Worm (Caenorhabditis elegans) whole organism, young adult: ENCODE data around the gene nhr-66.
A peak's percentile ranks its signal among the peaks of the same experiment; 100 is the strongest.

ENCODE experiments used
- F22D6.2 ChIP-seq: sonication (generic microtip); optimal IDR thresholded peaks from 2 replicates; lab custom pipeline; 2016; ENCODE audit warnings: mild to moderate bottlenecking, missing genetic modification characterization, missing compliant biosample characterization
- F49E8.2 ChIP-seq: sonication (generic microtip); optimal IDR thresholded peaks from 3 replicates; lab custom pipeline; 2017; ENCODE audit warnings: missing genetic modification characterization, mild to moderate bottlenecking, missing compliant biosample characterization, antibody characterized with exemption, moderate library complexity; ENCODE audit not compliant: insufficient read depth
- F55B11.4 ChIP-seq: sonication (generic microtip); optimal IDR thresholded peaks from 2 replicates; lab custom pipeline; 2016; ENCODE audit warnings: missing compliant biosample characterization, missing genetic modification characterization, borderline replicate concordance; ENCODE audit not compliant: insufficient read depth
- K12H6.12 ChIP-seq: fragments of 200-800 bp; sonication (Bioruptor generic); optimal IDR thresholded peaks from 2 replicates; lab custom pipeline; 2018; ENCODE audit warnings: mild to moderate bottlenecking, missing genetic modification characterization, missing compliant biosample characterization
- Y53F4B.3 ChIP-seq: fragments of 200-800 bp; sonication (Bioruptor generic); IDR thresholded peaks from 2 replicates; pipeline ENCODE4 v1.3.6; 2022; ENCODE audit warnings: missing genetic modification reagents, missing genetic modification characterization, missing compliant biosample characterization
- Y56A3A.18 ChIP-seq: fragments of 200-800 bp; sonication (Bioruptor generic); IDR thresholded peaks from 2 replicates; pipeline ENCODE4 v1.3.6; 2022; ENCODE audit warnings: missing genetic modification reagents, missing genetic modification characterization, missing compliant biosample characterization
- akir-1 ChIP-seq: fragments of 200-800 bp; sonication (Bioruptor generic); optimal IDR thresholded peaks from 2 replicates; lab custom pipeline; 2018; ENCODE audit warnings: mild to moderate bottlenecking, missing genetic modification characterization, moderate library complexity, missing compliant biosample characterization
- ama-1 ChIP-seq, 3 experiments: fragments of 150-350 bp in 1 of 3; sonication (generic microtip) in 2 of 3; optimal IDR thresholded peaks; 2 replicates each; lab custom pipeline; 2014 to 2018; ENCODE audit warnings: missing biosample characterization in 2 of 3, missing genetic modification characterization in 2 of 3, missing genetic modification reagents in 2 of 3
- aptf-2 ChIP-seq: fragments of 200-800 bp; sonication (Bioruptor generic); conservative IDR thresholded peaks from 2 replicates; pipeline ENCODE4 v1.3.6; 2022; ENCODE audit warnings: missing genetic modification reagents, missing genetic modification characterization, missing compliant biosample characterization
- atf-7 ChIP-seq: sonication (generic microtip); optimal IDR thresholded peaks from 2 replicates; lab custom pipeline; 2017; ENCODE audit warnings: mild to moderate bottlenecking, missing genetic modification characterization, missing compliant biosample characterization
- athp-1 ChIP-seq: sonication (generic microtip); optimal IDR thresholded peaks from 2 replicates; lab custom pipeline; 2017; ENCODE audit warnings: mild to moderate bottlenecking, missing genetic modification characterization, missing compliant biosample characterization
- attf-3 ChIP-seq: fragments of 200-800 bp; sonication (Bioruptor generic); conservative IDR thresholded peaks from 2 replicates; pipeline ENCODE4 v1.3.6; 2022; ENCODE audit warnings: missing genetic modification reagents, missing genetic modification characterization, missing compliant biosample characterization
- cebp-1 ChIP-seq, 2 experiments: fragments of 200-800 bp in 1 of 2; sonication (Bioruptor generic) in 1 of 2; sonication (generic microtip) in 1 of 2; IDR thresholded peaks in 1 of 2; optimal IDR thresholded peaks in 1 of 2; 2 replicates each; pipeline versions ENCODE4 v1.3.6 to Lab custom; 2017 to 2022; ENCODE audit warnings: missing compliant biosample characterization in 2 of 2, missing genetic modification characterization in 2 of 2, mild to moderate bottlenecking in 1 of 2, missing genetic modification reagents in 1 of 2, moderate library complexity in 1 of 2
- ceh-100 ChIP-seq: fragments of 200-800 bp; sonication (Bioruptor generic); IDR thresholded peaks from 2 replicates; pipeline ENCODE4 v1.3.6; 2022; ENCODE audit warnings: missing genetic modification reagents, missing genetic modification characterization, missing compliant biosample characterization
- ceh-58 ChIP-seq: fragments of 200-800 bp; sonication (Bioruptor generic); IDR thresholded peaks from 2 replicates; pipeline ENCODE4 v1.3.6; 2022; ENCODE audit warnings: missing genetic modification characterization, missing compliant biosample characterization
- ceh-79 ChIP-seq: sonication (generic microtip); optimal IDR thresholded peaks from 2 replicates; lab custom pipeline; 2017; ENCODE audit warnings: mild to moderate bottlenecking, missing genetic modification characterization, missing compliant biosample characterization
- ceh-91 ChIP-seq: fragments of 200-800 bp; sonication (Bioruptor generic); IDR thresholded peaks from 2 replicates; pipeline ENCODE4 v1.3.6; 2022; ENCODE audit warnings: missing genetic modification reagents, missing genetic modification characterization, missing compliant biosample characterization
- dpff-1 ChIP-seq: sonication (generic microtip); optimal IDR thresholded peaks from 2 replicates; lab custom pipeline; 2017; ENCODE audit warnings: mild to moderate bottlenecking, missing genetic modification characterization, missing compliant biosample characterization
- hmg-20 ChIP-seq: fragments of 200-800 bp; sonication (Bioruptor generic); IDR thresholded peaks from 2 replicates; pipeline ENCODE4 v1.3.6; 2022; ENCODE audit warnings: missing genetic modification reagents, missing genetic modification characterization, missing compliant biosample characterization
- hrde-1 ChIP-seq: sonication (generic microtip); optimal IDR thresholded peaks from 2 replicates; lab custom pipeline; 2016; ENCODE audit warnings: missing genetic modification characterization, mild to moderate bottlenecking, missing compliant biosample characterization, moderate library complexity, missing genotype, missing genetic modification reagents, borderline replicate concordance
- hsf-1 ChIP-seq: fragments of 200-800 bp; sonication (Bioruptor generic); IDR thresholded peaks from 2 replicates; pipeline ENCODE4 v1.3.6; 2022; ENCODE audit warnings: missing genetic modification reagents, missing genetic modification characterization, missing compliant biosample characterization
- let-526 ChIP-seq: fragments of 200-800 bp; sonication (Bioruptor generic); IDR thresholded peaks from 2 replicates; pipeline ENCODE4 v1.3.6; 2022; ENCODE audit warnings: missing genetic modification reagents, missing genetic modification characterization, missing compliant biosample characterization
- lin-35 ChIP-seq, 3 experiments: fragments of 150-350 bp in 2 of 3; sonication (generic microtip) in 1 of 3; optimal IDR thresholded peaks; 2 replicates each; lab custom pipeline; 2014 to 2018; ENCODE audit warnings: missing biosample characterization in 3 of 3, missing genetic modification characterization in 3 of 3, missing genetic modification reagents in 3 of 3
- lin-54 ChIP-seq: fragments of 200-800 bp; sonication (Bioruptor generic); optimal IDR thresholded peaks from 2 replicates; lab custom pipeline; 2018; ENCODE audit warnings: mild to moderate bottlenecking, missing genetic modification characterization, missing compliant biosample characterization
- mxl-1 ChIP-seq: sonication (generic microtip); optimal IDR thresholded peaks from 2 replicates; lab custom pipeline; 2016; ENCODE audit warnings: missing genetic modification characterization, missing compliant biosample characterization
- nfyb-1 ChIP-seq: fragments of 200-800 bp; sonication (Bioruptor generic); IDR thresholded peaks from 2 replicates; pipeline ENCODE4 v1.3.6; 2022; ENCODE audit warnings: missing genetic modification reagents, missing genetic modification characterization, missing compliant biosample characterization
- nhr-179 ChIP-seq: sonication (generic microtip); optimal IDR thresholded peaks from 2 replicates; lab custom pipeline; 2016; ENCODE audit warnings: mild to moderate bottlenecking, missing genetic modification characterization, missing compliant biosample characterization
- nhr-80 ChIP-seq: sonication (generic microtip); optimal IDR thresholded peaks from 2 replicates; lab custom pipeline; 2016; ENCODE audit warnings: missing genetic modification characterization, missing compliant biosample characterization
- rcor-1 ChIP-seq: fragments of 200-800 bp; sonication (Bioruptor generic); IDR thresholded peaks from 2 replicates; pipeline ENCODE4 v1.3.6; 2022; ENCODE audit warnings: missing genetic modification reagents, missing genetic modification characterization, missing compliant biosample characterization
- rpc-1 ChIP-seq, 2 experiments: fragments of 150-350 bp in 1 of 2; sonication (generic microtip) in 1 of 2; optimal IDR thresholded peaks; 2 replicates each; lab custom pipeline; 2014 to 2018; ENCODE audit warnings: missing biosample characterization in 1 of 2, missing genetic modification characterization in 1 of 2, missing genetic modification reagents in 1 of 2, missing genotype in 1 of 2
- snpc-1.1 ChIP-seq: sonication (generic microtip); optimal IDR thresholded peaks from 2 replicates; lab custom pipeline; 2017; ENCODE audit warnings: missing genetic modification characterization, mild to moderate bottlenecking, missing compliant biosample characterization, antibody characterized with exemption, moderate library complexity, missing genotype, missing genetic modification reagents; ENCODE audit not compliant: insufficient read depth
- snpc-4 ChIP-seq, 5 experiments: fragments of 150-350 bp in 1 of 5; sonication (generic microtip) in 4 of 5; optimal IDR thresholded peaks; 2 replicates each; lab custom pipeline; 2014 to 2018; ENCODE audit warnings: missing genetic modification characterization in 5 of 5, missing biosample characterization in 3 of 5, antibody characterized with exemption in 2 of 5, mild to moderate bottlenecking in 2 of 5, missing compliant biosample characterization in 2 of 5, missing genotype in 2 of 5, moderate library complexity in 2 of 5, missing genetic modification reagents in 1 of 5
- tbx-9 ChIP-seq: sonication (generic microtip); optimal IDR thresholded peaks from 2 replicates; lab custom pipeline; 2016; ENCODE audit warnings: borderline replicate concordance, missing genetic modification characterization, inconsistent platforms, missing compliant biosample characterization
- tlf-1 ChIP-seq: fragments of 200-800 bp; sonication (Bioruptor generic); optimal IDR thresholded peaks from 2 replicates; lab custom pipeline; 2018; ENCODE audit warnings: mild to moderate bottlenecking, missing genetic modification characterization, missing compliant biosample characterization
- ztf-26 ChIP-seq: sonication (generic microtip); optimal IDR thresholded peaks from 2 replicates; lab custom pipeline; 2017; ENCODE audit warnings: missing genetic modification characterization, missing compliant biosample characterization
- ztf-6 ChIP-seq: fragments of 200-800 bp; sonication (Bioruptor generic); IDR thresholded peaks from 2 replicates; pipeline ENCODE4 v1.3.6; 2022; ENCODE audit warnings: missing genetic modification reagents, missing genetic modification characterization, missing compliant biosample characterization

The nhr-66 gene

ce11 chrIV:8223055-8223454 lies 13.3 kb downstream of the nhr-66 start:
- TF ChIP-seq nhr-80 (tag; lab: Kevin White, UChicago) (peak; percentile 14), ceh-91 (GFP tag; lab: Robert Waterston, UW) (no peak), lin-54 (GFP tag; lab: Kevin White, UChicago) (no peak)

DNA sequence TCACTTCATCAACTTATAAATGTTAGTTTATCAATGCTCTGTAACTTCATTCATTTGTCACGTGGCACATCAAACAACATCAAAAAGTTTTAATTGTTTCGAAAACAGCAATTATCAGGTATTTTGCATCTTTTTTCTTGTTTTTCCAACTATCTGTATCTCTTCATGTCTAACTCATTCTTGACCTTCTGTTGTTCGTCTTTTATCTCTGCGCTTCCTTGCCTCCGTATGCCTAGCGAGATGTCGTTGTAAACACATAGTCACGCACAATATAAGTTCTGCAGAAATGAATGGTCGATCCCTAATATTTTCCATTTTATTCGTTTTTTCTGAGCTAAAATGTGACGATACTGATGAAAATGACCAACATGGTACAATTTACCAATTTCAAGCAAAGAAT lies 14.5 kb downstream of the nhr-66 start, which contains the start of gene gpx-6:
TSS of gene gpx-6 (plus strand) at position 257 of the 400 bp plus-strand sequence.
- TF ChIP-seq Y53F4B.3 (GFP tag; lab: Robert Waterston, UW) (no peak), akir-1 (GFP tag; lab: Kevin White, UChicago) (no peak), ztf-26 (no peak), ceh-79 (tag; lab: Kevin White, UChicago) (no peak), nfyb-1 (GFP tag; lab: Robert Waterston, UW) (no peak), ceh-100 (no peak), ztf-6 (GFP tag; lab: Robert Waterston, UW) (no peak), nhr-179 (tag; lab: Kevin White, UChicago) (no peak), lin-35 (GFP tag; optimal IDR thresholded peaks at IDR 0.05; lab: Kevin White, UChicago) (no peak), dpff-1 (tag; lab: Kevin White, UChicago) (no peak), F49E8.2 (tag; lab: Kevin White, UChicago) (no peak)

- TF ChIP-seq athp-1 (tag; lab: Kevin White, UChicago) = no peak
Observed at ce11 chrIV:8219987-8220386, 16.4 kb downstream of the nhr-66 start, which contains the start of gene ocr-2. Gene ocr-2, minus strand, starts transcription at chrIV:8220087.

DNA sequence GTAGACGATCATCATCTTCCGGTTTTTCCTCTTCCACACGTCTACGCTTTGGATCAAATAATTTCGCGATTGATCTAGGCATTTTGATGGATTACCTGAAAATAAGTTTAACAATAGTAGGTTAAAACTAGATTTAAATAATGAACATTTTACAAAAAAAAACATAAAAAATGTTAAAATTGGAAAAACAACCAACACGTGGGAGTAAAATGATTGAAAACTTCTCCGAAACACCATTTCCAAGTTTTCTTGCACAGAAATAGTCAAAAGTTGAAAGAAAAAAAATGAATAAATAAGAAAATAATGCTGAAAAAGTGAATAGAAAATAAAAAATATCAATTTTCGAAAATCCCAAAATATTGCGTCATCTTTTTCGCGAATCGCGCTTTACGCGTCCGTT lies 24.7 kb downstream of the nhr-66 start, which contains the start of gene C07G1.7:
TSS of gene C07G1.7 (minus strand) at position 101 of the 400 bp plus-strand sequence.
- TF ChIP-seq ceh-58 (GFP tag; lab: Robert Waterston, UW) = no peak
- no peak for TF ChIP-seq hsf-1
- no peak for TF ChIP-seq ama-1 (optimal IDR thresholded peaks at IDR 0.05; lab: Kevin White, UChicago)
- TF ChIP-seq ama-1 (GFP tag; optimal IDR thresholded peaks at IDR 0.05; lab: Kevin White, UChicago) = no peak
- no peak for TF ChIP-seq nhr-80 (tag; lab: Kevin White, UChicago)

DNA sequence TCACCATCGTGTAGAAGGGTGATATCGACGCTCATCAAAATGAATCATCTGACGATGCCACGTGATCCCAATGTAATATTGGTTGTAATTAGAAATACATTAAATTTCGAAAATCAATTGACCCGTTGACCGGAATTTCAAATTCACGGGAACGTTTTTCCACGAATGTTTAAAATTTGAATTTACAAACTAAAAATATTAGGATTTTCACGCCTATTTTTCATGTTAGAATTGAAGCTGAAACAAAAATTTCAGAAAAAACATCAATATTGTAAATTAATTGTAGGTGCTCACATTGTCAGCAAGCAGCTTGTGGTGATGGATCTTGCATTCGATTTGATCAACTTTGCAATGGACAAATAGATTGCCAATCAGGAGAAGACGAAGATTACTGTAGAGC lies 26.1 kb downstream of the nhr-66 start, which contains the start of gene C07G1.6:
TSS of gene C07G1.6 (minus strand) at position 101 of the 400 bp plus-strand sequence.
- no peak for TF ChIP-seq F22D6.2 (tag; lab: Kevin White, UChicago)
- TF ChIP-seq mxl-1 (tag; lab: Kevin White, UChicago) = no peak

ce11 chrIV:8208855-8209254 lies 27.5 kb downstream of the nhr-66 start:
- TF ChIP-seq let-526 (GFP tag; lab: Robert Waterston, UW) = no peak
- no peak for TF ChIP-seq F55B11.4 (tag; lab: Kevin White, UChicago)
- TF ChIP-seq K12H6.12 (tag; lab: Kevin White, UChicago) = no peak
- no peak for TF ChIP-seq nfyb-1 (GFP tag; lab: Robert Waterston, UW)
- no peak for TF ChIP-seq rcor-1 (GFP tag; lab: Robert Waterston, UW)
- TF ChIP-seq ceh-58 (GFP tag; lab: Robert Waterston, UW) = no peak
- TF ChIP-seq Y56A3A.18 (GFP tag; lab: Robert Waterston, UW) = no peak
- no peak for TF ChIP-seq snpc-1.1 (tag; lab: Kevin White, UChicago)
- TF ChIP-seq cebp-1 (GFP tag; IDR thresholded peaks at IDR 0.05; lab: Robert Waterston, UW) = no peak
- no peak for TF ChIP-seq cebp-1 (tag; optimal IDR thresholded peaks at IDR 0.05; lab: Kevin White, UChicago)
- no peak for TF ChIP-seq mxl-1 (tag; lab: Kevin White, UChicago)
- TF ChIP-seq tlf-1 (GFP tag; lab: Kevin White, UChicago) = no peak
- TF ChIP-seq rpc-1 (optimal IDR thresholded peaks at IDR 0.05; lab: Kevin White, UChicago) = no peak
- TF ChIP-seq rpc-1 (tag; optimal IDR thresholded peaks at IDR 0.05; lab: Kevin White, UChicago) = no peak
- TF ChIP-seq hmg-20 (GFP tag; lab: Robert Waterston, UW) = no peak
- TF ChIP-seq tbx-9 (tag; lab: Kevin White, UChicago) = no peak
- no peak for TF ChIP-seq hrde-1 (tag; lab: Kevin White, UChicago)
- no peak for TF ChIP-seq snpc-4 (GFP tag; optimal IDR thresholded peaks at IDR 0.05; lab: Kevin White, UChicago)
- TF ChIP-seq snpc-4 (tag; optimal IDR thresholded peaks at IDR 0.05; lab: Kevin White, UChicago) = no peak
- no peak for TF ChIP-seq attf-3 (GFP tag; lab: Robert Waterston, UW)
- no peak for TF ChIP-seq aptf-2 (GFP tag; lab: Robert Waterston, UW)
- TF ChIP-seq atf-7 (tag; lab: Kevin White, UChicago) = no peak
- TF ChIP-seq, all 124 proteins: peak for 0
